Worm (Caenorhabditis elegans): ENCODE data around the gene F35B12.10.

F35B12.10 gene

DNA sequence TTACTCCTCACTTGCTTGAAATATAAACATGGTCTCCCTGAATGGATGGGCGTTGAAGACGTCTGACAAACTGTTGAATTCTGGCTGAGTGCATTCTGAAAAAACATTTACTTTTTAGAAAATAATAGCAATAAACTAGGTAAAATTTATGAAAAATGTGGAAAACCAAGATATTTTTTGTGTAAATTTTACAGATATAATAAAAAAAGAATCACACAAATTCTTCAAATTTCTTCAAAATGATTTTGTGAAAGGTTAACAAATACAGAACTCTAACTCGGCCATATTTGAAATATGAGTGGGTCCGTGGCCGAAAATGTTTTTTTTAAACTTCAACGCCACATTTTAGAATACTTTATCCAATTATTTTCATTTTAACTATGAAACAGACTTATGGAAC lies 10.9 kb downstream of the F35B12.10 start, which contains the start of gene glb-15:
Gene glb-15, minus strand, starts transcription at position 101 of the 400 bp plus-strand sequence.
- no peak for TF ChIP-seq elt-1 (tag; optimal IDR thresholded peaks at IDR 0.05)
- no peak for TF ChIP-seq hmg-11 (tag; optimal IDR thresholded peaks at IDR 0.05)

ce11 chrV:11616813-11617212 lies 12.3 kb downstream of the F35B12.10 start:
- TF ChIP-seq elt-1 (tag; optimal IDR thresholded peaks at IDR 0.05): no peak
- TF ChIP-seq tbx-2 (tag; optimal IDR thresholded peaks at IDR 0.05): no peak
- no peak for TF ChIP-seq ceh-28 (tag; optimal IDR thresholded peaks at IDR 0.05)
- TF ChIP-seq hmg-11 (tag; optimal IDR thresholded peaks at IDR 0.05): no peak
- no peak for TF ChIP-seq ceh-82 (tag; optimal IDR thresholded peaks at IDR 0.05)
- no peak for TF ChIP-seq aly-2 (tag; optimal IDR thresholded peaks at IDR 0.05)
- no peak for TF ChIP-seq fkh-10 (GFP tag; optimal IDR thresholded peaks at IDR 0.05)
- TF ChIP-seq mdl-1 (tag; optimal IDR thresholded peaks at IDR 0.05): no peak
- no peak for TF ChIP-seq nhr-28 (tag; optimal IDR thresholded peaks at IDR 0.05)
- no peak for TF ChIP-seq egl-5 (tag; optimal IDR thresholded peaks at IDR 0.05)
- TF ChIP-seq ztf-4 (tag; optimal IDR thresholded peaks at IDR 0.05): no peak
- TF ChIP-seq snpc-4 (tag; optimal IDR thresholded peaks at IDR 0.05): no peak
- no peak for TF ChIP-seq nhr-23 (tag; optimal IDR thresholded peaks at IDR 0.05)
- peak; percentile 30 for TF ChIP-seq nfya-1 (tag; optimal IDR thresholded peaks at IDR 0.05; ENCODE audit: insufficient read depth)
- TF ChIP-seq nhr-76 (tag; optimal IDR thresholded peaks at IDR 0.05): no peak
- TF ChIP-seq elt-3 (tag; optimal IDR thresholded peaks at IDR 0.05): peak in 1 of 3 experiments; percentile 48
- TF ChIP-seq nhr-237 (tag; optimal IDR thresholded peaks at IDR 0.05): no peak
- peak; percentile 30 for TF ChIP-seq nhr-43 (tag; optimal IDR thresholded peaks at IDR 0.05; ENCODE audit: poor library complexity, severe bottlenecking)
- no peak for TF ChIP-seq skn-1 (tag; optimal IDR thresholded peaks at IDR 0.05)
- no peak for TF ChIP-seq zag-1 (tag; optimal IDR thresholded peaks at IDR 0.05)
- TF ChIP-seq elt-2 (tag; optimal IDR thresholded peaks at IDR 0.05): no peak
- TF ChIP-seq nhr-67 (tag; optimal IDR thresholded peaks at IDR 0.05): no peak
- TF ChIP-seq ztf-11 (tag; optimal IDR thresholded peaks at IDR 0.05): no peak
- peak; percentile 87 for TF ChIP-seq ama-1 (optimal IDR thresholded peaks at IDR 0.05)
- no peak for TF ChIP-seq unc-39 (tag; optimal IDR thresholded peaks at IDR 0.05)
- no peak for TF ChIP-seq lsy-12 (tag; optimal IDR thresholded peaks at IDR 0.05)
- peak; percentile 84 for TF ChIP-seq nhr-25 (tag; optimal IDR thresholded peaks at IDR 0.05)
- TF ChIP-seq pqm-1 (tag; optimal IDR thresholded peaks at IDR 0.05): no peak
- no peak for TF ChIP-seq unc-62 (GFP tag; optimal IDR thresholded peaks at IDR 0.05)
- no peak for TF ChIP-seq R02D3.7 (tag; optimal IDR thresholded peaks at IDR 0.05)
- no peak for TF ChIP-seq eor-1 (tag; optimal IDR thresholded peaks at IDR 0.05)
- no peak for TF ChIP-seq nhr-11 (tag; optimal IDR thresholded peaks at IDR 0.05)
- TF ChIP-seq ZK546.5 (tag; optimal IDR thresholded peaks at IDR 0.05): no peak
- TF ChIP-seq pha-4 (tag; optimal IDR thresholded peaks at IDR 0.05): no peak
- no peak for TF ChIP-seq fkh-2 (tag; optimal IDR thresholded peaks at IDR 0.05)

ce11 chrV:11615948-11616681 lies 13.0 kb downstream of the F35B12.10 start, which contains the start of gene nlp-24:
TSS of gene nlp-24 (plus strand) at chrV:11616376.
- TF ChIP-seq nhr-25 (tag; optimal IDR thresholded peaks at IDR 0.05): peak; percentile 71
- no peak for TF ChIP-seq elt-3 (tag; optimal IDR thresholded peaks at IDR 0.05)
- no peak for TF ChIP-seq daf-12 (tag; optimal IDR thresholded peaks at IDR 0.05)
- no peak for TF ChIP-seq lin-15B (tag; optimal IDR thresholded peaks at IDR 0.05)
- no peak for TF ChIP-seq tbx-2 (tag; optimal IDR thresholded peaks at IDR 0.05)
- TF ChIP-seq ama-1 (optimal IDR thresholded peaks at IDR 0.05): peak; percentile 86
- no peak for TF ChIP-seq ZK546.5 (tag; optimal IDR thresholded peaks at IDR 0.05)
- TF ChIP-seq elt-1 (tag; optimal IDR thresholded peaks at IDR 0.05): peak; percentile 91
- no peak for TF ChIP-seq jun-1 (tag; optimal IDR thresholded peaks at IDR 0.05)
- TF ChIP-seq ceh-28 (tag; optimal IDR thresholded peaks at IDR 0.05): no peak
- TF ChIP-seq elt-2 (tag; optimal IDR thresholded peaks at IDR 0.05): no peak
- no peak for TF ChIP-seq nhr-12 (tag; optimal IDR thresholded peaks at IDR 0.05)
- TF ChIP-seq nhr-23 (tag; optimal IDR thresholded peaks at IDR 0.05): peak; percentile 70
- no peak for TF ChIP-seq lin-39 (tag; optimal IDR thresholded peaks at IDR 0.05)
- no peak for TF ChIP-seq hmg-11 (tag; optimal IDR thresholded peaks at IDR 0.05)
- no peak for TF ChIP-seq unc-39 (tag; optimal IDR thresholded peaks at IDR 0.05)
- no peak for TF ChIP-seq R02D3.7 (tag; optimal IDR thresholded peaks at IDR 0.05)
- TF ChIP-seq nfya-1 (tag; optimal IDR thresholded peaks at IDR 0.05; ENCODE audit: insufficient read depth): peak; percentile 23
- no peak for TF ChIP-seq unc-62 (GFP tag; optimal IDR thresholded peaks at IDR 0.05)
- no peak for TF ChIP-seq ceh-9 (tag; optimal IDR thresholded peaks at IDR 0.05)
- no peak for TF ChIP-seq nhr-77 (tag; optimal IDR thresholded peaks at IDR 0.05)
- TF ChIP-seq nhr-43 (tag; optimal IDR thresholded peaks at IDR 0.05; ENCODE audit: poor library complexity, severe bottlenecking): peak; percentile 61
- no peak for TF ChIP-seq eor-1 (tag; optimal IDR thresholded peaks at IDR 0.05)
- TF ChIP-seq fkh-10 (GFP tag; optimal IDR thresholded peaks at IDR 0.05): no peak
